Worm (Caenorhabditis elegans) whole organism, L1 larva: ENCODE results near the gene Y77E11A.8.

Experiments
- F16B12.6 ChIP-seq: fragments of 150-350 bp; optimal IDR thresholded peaks from 2 replicates; lab custom pipeline; 2014; ENCODE audit warnings: missing biosample characterization, missing genetic modification characterization
- ama-1 ChIP-seq: fragments of 150-350 bp; optimal IDR thresholded peaks from 2 replicates; lab custom pipeline; 2014
- ceh-63 ChIP-seq: fragments of 200-800 bp; sonication (Bioruptor generic); optimal IDR thresholded peaks from 2 replicates; lab custom pipeline; 2018; ENCODE audit warnings: mild to moderate bottlenecking, missing genetic modification characterization, missing compliant biosample characterization
- ceh-82 ChIP-seq, 3 experiments: fragments of 150-350 bp in 1 of 3; sonication (generic microtip) in 2 of 3; optimal IDR thresholded peaks; 2 replicates each; lab custom pipeline; 2014 to 2017; ENCODE audit warnings: missing biosample characterization in 3 of 3, missing genetic modification characterization in 3 of 3
- dpl-1 ChIP-seq, 3 experiments: fragments of 150-350 bp in 2 of 3; sonication (generic microtip) in 1 of 3; optimal IDR thresholded peaks; 2 replicates each; lab custom pipeline; 2014 to 2017; ENCODE audit warnings: missing biosample characterization in 3 of 3, missing genetic modification characterization in 3 of 3, missing genetic modification reagents in 3 of 3
- dsc-1 ChIP-seq: sonication (generic microtip); optimal IDR thresholded peaks from 2 replicates; lab custom pipeline; 2016; ENCODE audit warnings: mild to moderate bottlenecking, missing genetic modification characterization, missing compliant biosample characterization
- efl-3 ChIP-seq: fragments of 200-800 bp; sonication (Bioruptor generic); optimal IDR thresholded peaks from 2 replicates; lab custom pipeline; 2018; ENCODE audit warnings: mild to moderate bottlenecking, missing genetic modification characterization, missing compliant biosample characterization
- elt-2 ChIP-seq: sonication (generic microtip); optimal IDR thresholded peaks from 2 replicates; lab custom pipeline; 2016; ENCODE audit warnings: missing genetic modification characterization, mild to moderate bottlenecking, inconsistent platforms, missing compliant biosample characterization, missing genetic modification reagents
- elt-3 ChIP-seq, 6 experiments: fragments of 150-350 bp in 1 of 6; sonication (generic microtip); optimal IDR thresholded peaks; 2 replicates each; lab custom pipeline; 2017 to 2018; ENCODE audit warnings: missing biosample characterization in 6 of 6, missing genetic modification characterization in 6 of 6, inconsistent platforms in 1 of 6
- fkh-10 ChIP-seq: sonication (generic microtip); optimal IDR thresholded peaks from 2 replicates; lab custom pipeline; 2017; ENCODE audit warnings: missing biosample characterization, missing genetic modification reagents, missing genetic modification characterization
- fos-1 ChIP-seq: fragments of 150-350 bp; optimal IDR thresholded peaks from 2 replicates; lab custom pipeline; 2014; ENCODE audit warnings: missing biosample characterization, missing genetic modification characterization
- grh-1 ChIP-seq: fragments of 200-800 bp; sonication (Bioruptor generic); IDR thresholded peaks from 2 replicates; pipeline ENCODE4 v1.3.6; 2022; ENCODE audit warnings: missing genetic modification reagents, missing genetic modification characterization, missing compliant biosample characterization
- hpl-2 ChIP-seq: fragments of 150-350 bp; optimal IDR thresholded peaks from 2 replicates; lab custom pipeline; 2014; ENCODE audit warnings: missing biosample characterization, missing genetic modification reagents, missing genetic modification characterization
- isw-1 ChIP-seq: fragments of 200-800 bp; sonication (Bioruptor generic); IDR thresholded peaks from 2 replicates; pipeline ENCODE4 v1.3.6; 2022; ENCODE audit warnings: missing genetic modification characterization, missing compliant biosample characterization
- lin-13 ChIP-seq: fragments of 150-350 bp; optimal IDR thresholded peaks from 2 replicates; lab custom pipeline; 2014; ENCODE audit warnings: missing biosample characterization, missing genetic modification reagents, missing genetic modification characterization
- lin-35 ChIP-seq, 2 experiments: fragments of 150-350 bp; optimal IDR thresholded peaks; 2 replicates each; lab custom pipeline; 2014; ENCODE audit warnings: missing biosample characterization in 2 of 2, missing genetic modification characterization in 2 of 2, missing genetic modification reagents in 2 of 2
- lin-39 ChIP-seq: fragments of 150-350 bp; optimal IDR thresholded peaks from 2 replicates; lab custom pipeline; 2014; ENCODE audit warnings: missing biosample characterization, missing genetic modification reagents, missing genetic modification characterization
- lsy-2 ChIP-seq, 2 experiments: fragments of 150-350 bp; optimal IDR thresholded peaks; 2 replicates each; lab custom pipeline; 2014; ENCODE audit warnings: missing biosample characterization in 2 of 2, missing genetic modification characterization in 2 of 2
- mab-9 ChIP-seq: fragments of 200-800 bp; sonication (Bioruptor generic); IDR thresholded peaks from 2 replicates; pipeline ENCODE4 v1.3.6; 2022; ENCODE audit warnings: missing genetic modification reagents, missing genetic modification characterization, missing compliant biosample characterization
- mdl-1 ChIP-seq, 2 experiments: fragments of 150-350 bp; optimal IDR thresholded peaks; 2 replicates each; lab custom pipeline; 2014 to 2017; ENCODE audit warnings: missing biosample characterization in 2 of 2, missing genetic modification characterization in 2 of 2, inconsistent platforms in 1 of 2
- mef-2 ChIP-seq: fragments of 150-350 bp; optimal IDR thresholded peaks from 2 replicates; lab custom pipeline; 2014; ENCODE audit warnings: missing biosample characterization, missing genetic modification characterization
- mep-1 ChIP-seq: fragments of 150-350 bp; optimal IDR thresholded peaks from 2 replicates; lab custom pipeline; 2014; ENCODE audit warnings: missing biosample characterization, missing genetic modification characterization
- nhr-11 ChIP-seq: fragments of 150-350 bp; optimal IDR thresholded peaks from 2 replicates; lab custom pipeline; 2014; ENCODE audit warnings: missing biosample characterization, missing genetic modification characterization
- nhr-12 ChIP-seq: sonication (generic microtip); optimal IDR thresholded peaks from 2 replicates; lab custom pipeline; 2017; ENCODE audit warnings: missing biosample characterization, missing genetic modification characterization
- nhr-237 ChIP-seq: fragments of 150-350 bp; optimal IDR thresholded peaks from 2 replicates; lab custom pipeline; 2014; ENCODE audit warnings: missing biosample characterization, missing genetic modification characterization
- nhr-71 ChIP-seq: sonication (generic microtip); optimal IDR thresholded peaks from 2 replicates; lab custom pipeline; 2016; ENCODE audit warnings: mild to moderate bottlenecking, missing genetic modification characterization, moderate library complexity, missing compliant biosample characterization
- nhr-85 ChIP-seq: sonication (generic microtip); peaks from one replicate; lab custom pipeline; 2016; ENCODE audit warnings: missing genetic modification characterization, inconsistent platforms, missing compliant biosample characterization
- nhr-90 ChIP-seq: sonication (generic microtip); optimal IDR thresholded peaks from 2 replicates; lab custom pipeline; 2016; ENCODE audit warnings: mild to moderate bottlenecking, missing genetic modification characterization, missing compliant biosample characterization; ENCODE audit not compliant: poor library complexity
- pag-3 ChIP-seq: sonication (generic microtip); optimal IDR thresholded peaks from 2 replicates; lab custom pipeline; 2017; ENCODE audit warnings: missing genetic modification characterization, mild to moderate bottlenecking, missing compliant biosample characterization, antibody characterized with exemption, borderline replicate concordance; ENCODE audit not compliant: insufficient read depth
- pqm-1 ChIP-seq: sonication (generic microtip); optimal IDR thresholded peaks from 3 replicates; lab custom pipeline; 2017; ENCODE audit warnings: missing biosample characterization, missing genetic modification characterization
- snu-23 ChIP-seq: sonication (generic microtip); optimal IDR thresholded peaks from 2 replicates; lab custom pipeline; 2016; ENCODE audit warnings: missing genetic modification characterization, missing compliant biosample characterization
- sox-4 ChIP-seq: sonication (generic microtip); optimal IDR thresholded peaks from 2 replicates; lab custom pipeline; 2016; ENCODE audit warnings: missing genetic modification characterization, missing compliant biosample characterization
- sptf-1 ChIP-seq: fragments of 150-350 bp; optimal IDR thresholded peaks from 2 replicates; lab custom pipeline; 2014; ENCODE audit warnings: missing biosample characterization, missing genetic modification characterization
- sup-37 ChIP-seq: fragments of 200-800 bp; sonication (Bioruptor generic); optimal IDR thresholded peaks from 2 replicates; lab custom pipeline; 2018; ENCODE audit warnings: mild to moderate bottlenecking, missing genetic modification characterization, missing compliant biosample characterization
- swsn-7 ChIP-seq: sonication (generic microtip); optimal IDR thresholded peaks from 2 replicates; lab custom pipeline; 2016; ENCODE audit warnings: missing genetic modification characterization, missing compliant biosample characterization
- unc-30 ChIP-seq: sonication (generic microtip); optimal IDR thresholded peaks from 2 replicates; lab custom pipeline; 2017; ENCODE audit warnings: missing biosample characterization, missing genetic modification characterization
- unc-98 ChIP-seq: fragments of 200-800 bp; sonication (Bioruptor generic); IDR thresholded peaks from 2 replicates; pipeline ENCODE4 v1.3.6; 2022; ENCODE audit warnings: missing genetic modification characterization, missing compliant biosample characterization
- zag-1 ChIP-seq: fragments of 150-350 bp; optimal IDR thresholded peaks from 2 replicates; lab custom pipeline; 2014; ENCODE audit warnings: missing biosample characterization, missing genetic modification characterization
- ztf-11 ChIP-seq, 2 experiments: sonication (generic microtip); optimal IDR thresholded peaks; 2 replicates each; lab custom pipeline; 2016 to 2017; ENCODE audit warnings: missing genetic modification characterization in 2 of 2, missing biosample characterization in 1 of 2, missing compliant biosample characterization in 1 of 2
- ztf-4 ChIP-seq: fragments of 150-350 bp; optimal IDR thresholded peaks from 2 replicates; lab custom pipeline; 2014; ENCODE audit warnings: missing biosample characterization, missing genetic modification characterization

Y77E11A.8 gene

DNA sequence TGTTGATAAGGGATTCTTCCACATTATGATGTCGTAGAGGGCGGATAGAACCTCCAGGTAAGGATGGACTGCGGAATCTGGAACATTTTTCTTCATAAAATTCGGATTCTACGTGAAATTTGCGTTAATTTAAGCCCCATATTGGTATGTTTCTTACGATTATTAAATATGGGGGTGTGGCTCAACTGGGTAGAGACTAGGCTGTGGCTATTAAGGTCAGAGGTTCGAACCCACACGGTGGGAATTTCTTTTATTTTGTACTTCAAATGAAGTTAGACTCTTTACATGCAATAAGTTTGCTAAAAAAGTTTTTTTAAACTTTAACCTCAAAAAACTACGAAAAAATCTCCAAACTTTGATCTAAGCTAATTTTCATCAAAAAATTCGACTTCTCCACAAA lies 40.6 kb upstream of the Y77E11A.8 start:
- no peak for TF ChIP-seq fos-1
- TF ChIP-seq unc-30 (tag; lab: Kevin White, UChicago), result no peak
- no peak for TF ChIP-seq sox-4 (tag; lab: Kevin White, UChicago)
- no peak for TF ChIP-seq nhr-90 (tag; lab: Kevin White, UChicago)
- no peak for TF ChIP-seq nhr-71 (tag; lab: Kevin White, UChicago)
- TF ChIP-seq grh-1 (GFP tag; lab: Robert Waterston, UW), result no peak
- no peak for TF ChIP-seq elt-2

DNA sequence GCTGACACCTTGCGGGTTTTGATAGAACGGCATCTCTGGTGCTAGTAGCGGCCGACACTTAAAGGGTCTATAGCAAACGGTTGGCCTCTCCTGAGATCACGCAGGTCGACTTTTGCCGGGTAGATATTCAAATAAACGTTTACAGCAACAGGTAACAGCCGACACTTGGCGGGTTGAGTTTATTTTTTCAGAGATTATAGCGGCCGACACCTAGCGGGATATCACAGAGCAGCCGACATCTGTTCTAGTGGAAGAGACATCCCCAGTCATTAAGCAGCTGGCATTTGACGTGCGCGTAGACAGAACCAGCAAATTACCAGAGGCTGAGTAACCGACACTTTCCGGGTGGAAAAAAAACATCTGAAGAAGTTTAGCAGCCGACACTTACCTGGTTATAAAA lies 36.6 kb upstream of the Y77E11A.8 start:
- TF ChIP-seq zag-1 (tag; lab: Kevin White, UChicago) (no peak), ztf-4 (tag; lab: Kevin White, UChicago) (no peak), unc-98 (GFP tag; lab: Robert Waterston, UW) (no peak), mdl-1 (tag; optimal IDR thresholded peaks at IDR 0.05; lab: Kevin White, UChicago) (no peak), nhr-12 (no peak), mep-1 (tag; lab: Kevin White, UChicago) (no peak), F16B12.6 (tag; lab: Kevin White, UChicago) (no peak), swsn-7 (tag; lab: Kevin White, UChicago) (no peak)

DNA sequence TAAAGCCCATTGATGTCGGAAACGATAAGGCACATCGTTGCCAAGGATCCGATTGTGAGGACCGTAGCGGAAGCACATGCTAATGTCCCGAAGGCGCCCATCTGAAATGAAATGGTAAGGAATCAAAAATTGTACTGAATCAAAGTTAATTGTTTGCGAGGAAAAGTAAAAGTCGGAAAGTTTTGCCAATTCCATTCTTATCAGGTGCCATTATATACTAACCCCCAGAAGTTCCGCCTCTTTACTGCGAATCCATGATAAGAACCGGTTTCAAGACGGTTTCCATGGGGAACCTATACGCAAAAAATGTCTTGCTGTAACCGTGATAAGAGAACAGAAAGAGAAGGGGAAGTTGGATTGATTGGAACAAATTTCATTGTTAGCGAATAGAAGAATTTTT lies 35.8 kb upstream of the Y77E11A.8 start, which contains the start of gene col-106:
TSS of gene col-106 (minus strand) at position 101 of the 400 bp plus-strand sequence.
- TF ChIP-seq elt-2 (no peak), pqm-1 (no peak), mef-2 (tag; lab: Kevin White, UChicago) (no peak), snu-23 (GFP tag; lab: Kevin White, UChicago) (no peak), sup-37 (GFP tag; lab: Kevin White, UChicago) (no peak), lin-35 (GFP tag; optimal IDR thresholded peaks at IDR 0.05; lab: Kevin White, UChicago) (no peak), hpl-2 (GFP tag; lab: Kevin White, UChicago) (no peak), nhr-71 (tag; lab: Kevin White, UChicago) (no peak), nhr-12 (no peak), F16B12.6 (tag; lab: Kevin White, UChicago) (no peak), isw-1 (GFP tag; lab: Robert Waterston, UW) (no peak), nhr-11 (no peak), ceh-63 (GFP tag; lab: Kevin White, UChicago) (no peak), pag-3 (tag; lab: Kevin White, UChicago) (no peak), nhr-237 (tag; lab: Kevin White, UChicago) (no peak), ztf-11 (tag; optimal IDR thresholded peaks at IDR 0.05; lab: Kevin White, UChicago) (no peak)
- TF ChIP-seq, all 84 proteins: peak for 0

DNA sequence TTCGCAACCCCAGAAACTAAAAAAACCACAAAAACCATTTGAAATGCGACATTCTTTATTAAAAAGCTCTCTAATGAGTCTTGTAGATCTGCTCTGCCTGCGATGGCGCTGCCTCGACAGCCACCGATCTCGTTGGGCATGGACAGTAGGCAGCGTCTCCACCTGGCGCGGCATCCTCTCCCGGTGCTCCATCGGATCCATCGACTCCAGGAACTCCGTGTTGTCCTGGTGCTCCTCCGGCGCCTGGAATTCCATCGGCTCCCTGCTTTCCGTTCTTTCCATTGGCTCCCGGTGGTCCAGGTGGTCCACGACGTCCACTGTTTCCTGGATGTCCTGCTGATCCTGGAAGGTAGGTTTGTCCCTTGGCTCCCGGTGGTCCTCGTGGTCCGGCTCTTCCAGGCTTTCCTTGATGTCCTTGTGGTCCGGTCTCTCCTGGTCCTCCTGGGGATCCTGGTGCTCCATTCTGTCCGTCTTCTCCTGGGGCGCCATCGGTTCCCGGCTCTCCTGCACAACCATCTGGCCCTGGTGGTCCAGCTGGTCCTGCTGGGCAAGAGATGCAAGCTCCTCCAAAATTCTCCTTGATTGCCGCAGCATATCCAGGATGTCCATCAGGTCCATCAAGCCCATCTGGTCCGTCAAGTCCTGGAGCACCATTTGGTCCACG lies 35.1 kb upstream of the Y77E11A.8 start:
- TF ChIP-seq lsy-2 (tag; optimal IDR thresholded peaks at IDR 0.05; lab: Kevin White, UChicago), result no peak
- no peak for TF ChIP-seq lin-39
- TF ChIP-seq dsc-1 (tag; lab: Kevin White, UChicago), result no peak
- no peak for TF ChIP-seq elt-3 (tag; optimal IDR thresholded peaks at IDR 0.05; lab: Kevin White, UChicago)
- no peak for TF ChIP-seq sptf-1
- no peak for TF ChIP-seq isw-1 (GFP tag; lab: Robert Waterston, UW)
- TF ChIP-seq, all 84 proteins: peak for 0

DNA sequence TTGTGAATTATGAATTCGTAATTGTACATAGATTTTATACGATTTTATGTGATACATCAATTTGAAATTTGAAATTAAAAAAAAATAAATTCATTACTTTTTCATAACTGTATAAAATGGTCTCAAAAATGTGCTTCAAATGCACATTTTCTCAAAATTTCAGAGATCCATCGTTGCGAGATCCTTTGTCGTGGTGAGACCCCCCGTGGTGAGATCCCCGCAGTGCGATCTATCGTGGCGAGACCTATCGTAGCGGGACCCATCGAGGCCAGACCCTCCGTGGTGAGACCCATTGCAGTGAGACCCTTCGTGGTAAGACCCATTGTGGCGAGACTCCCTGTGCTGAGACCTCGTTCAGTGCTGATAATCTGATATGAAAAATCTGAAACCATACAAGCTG lies 34.6 kb upstream of the Y77E11A.8 start:
- no peak for TF ChIP-seq fkh-10 (GFP tag; lab: Kevin White, UChicago)
- no peak for TF ChIP-seq mdl-1 (tag; optimal IDR thresholded peaks at IDR 0.05; lab: Kevin White, UChicago)
- no peak for TF ChIP-seq efl-3 (GFP tag; lab: Kevin White, UChicago)
- no peak for TF ChIP-seq ceh-82 (tag; optimal IDR thresholded peaks at IDR 0.05; lab: Kevin White, UChicago)
- TF ChIP-seq lin-13 (GFP tag; lab: Kevin White, UChicago), result no peak
- TF ChIP-seq unc-30 (tag; lab: Kevin White, UChicago), result no peak
- TF ChIP-seq nhr-85 (tag; lab: Kevin White, UChicago), result no peak
- TF ChIP-seq ama-1 (lab: Kevin White, UChicago), result no peak
- no peak for TF ChIP-seq dpl-1 (GFP tag; optimal IDR thresholded peaks at IDR 0.05; lab: Kevin White, UChicago)
- no peak for TF ChIP-seq mab-9
- TF ChIP-seq, all 84 proteins: peak for 0
